Worm (Caenorhabditis elegans): Measurements from ENCODE around the gene npr-39.

Gene npr-39

DNA sequence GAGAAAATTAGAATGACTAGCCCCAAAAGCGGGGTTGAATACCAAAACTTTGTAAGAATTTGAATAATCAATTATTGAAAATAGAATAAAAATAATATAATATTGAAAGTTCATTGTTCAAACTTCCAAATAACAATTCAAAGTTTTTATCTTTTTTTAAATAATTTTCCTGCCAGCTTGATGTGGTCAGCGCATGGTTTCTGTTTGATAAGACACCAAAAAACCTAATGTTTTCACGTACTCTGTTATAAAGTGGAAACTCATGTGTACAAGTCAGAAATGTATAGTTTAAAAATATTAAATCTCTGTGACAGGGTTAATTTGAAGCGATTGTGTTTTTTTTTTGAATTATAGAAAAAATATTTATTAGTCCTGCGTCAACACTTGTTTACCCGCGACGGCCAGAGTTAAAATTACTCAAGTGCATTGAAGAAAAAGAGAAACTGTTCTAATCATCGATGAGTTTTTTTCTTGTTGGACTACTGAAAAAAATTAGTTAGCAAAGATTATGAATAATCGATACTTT, 38.0 kb downstream of the npr-39 start, which contains the start of gene ugt-17:
ugt-17 (minus strand) TSS at position 180 of the 526 bp plus-strand sequence.
- TF ChIP-seq snpc-4 (GFP tag; optimal IDR thresholded peaks at IDR 0.05), result no peak
- TF ChIP-seq snpc-4 (tag; optimal IDR thresholded peaks at IDR 0.05), result peak in 1 of 4 experiments; percentile 8
- peak; percentile 74 for TF ChIP-seq nhr-80 (tag; optimal IDR thresholded peaks at IDR 0.05)
- TF ChIP-seq ama-1 (optimal IDR thresholded peaks at IDR 0.05), result no peak
- TF ChIP-seq ama-1 (GFP tag; optimal IDR thresholded peaks at IDR 0.05), result no peak

DNA sequence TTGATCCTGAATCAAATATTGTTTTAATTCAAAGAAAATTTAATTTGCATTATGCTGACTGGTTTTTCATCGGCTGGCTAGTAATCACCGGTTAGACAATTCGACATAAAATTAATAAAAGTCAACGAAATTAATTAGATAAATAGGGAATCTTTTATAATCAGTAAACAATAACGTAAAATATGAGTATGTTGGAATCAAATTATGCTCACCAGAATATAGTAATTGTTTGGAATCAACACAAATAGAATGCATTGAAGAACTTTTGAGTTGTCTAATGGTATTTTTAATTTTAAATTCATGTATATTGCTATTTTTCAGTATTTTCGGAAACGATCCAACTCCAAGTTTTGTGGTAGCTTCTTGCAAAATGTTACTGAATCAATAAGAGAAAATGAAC, 38.5 kb downstream of the npr-39 start, which contains the start of gene C08B6.2:
C08B6.2 (plus strand) TSS at position 301 of the 400 bp plus-strand sequence.
- TF ChIP-seq Y53F4B.3 (GFP tag; IDR thresholded peaks at IDR 0.05) (no peak), nhr-90 (tag; optimal IDR thresholded peaks at IDR 0.05) (no peak), unc-130 (GFP tag; optimal IDR thresholded peaks at IDR 0.05) (no peak), lin-40 (tag; optimal IDR thresholded peaks at IDR 0.05) (no peak), hmg-1.2 (GFP tag; IDR thresholded peaks at IDR 0.05) (no peak), hlh-12 (tag; optimal IDR thresholded peaks at IDR 0.05) (no peak), nhr-27 (tag; optimal IDR thresholded peaks at IDR 0.05) (no peak), chd-7 (tag; optimal IDR thresholded peaks at IDR 0.05) (no peak), ceh-100 (GFP tag; IDR thresholded peaks at IDR 0.05) (no peak), cebp-1 (GFP tag; IDR thresholded peaks at IDR 0.05) (no peak), cebp-1 (tag; optimal IDR thresholded peaks at IDR 0.05) (no peak), die-1 (tag; optimal IDR thresholded peaks at IDR 0.05) (no peak), egrh-3 (GFP tag; IDR thresholded peaks at IDR 0.05) (no peak), B0261.1 (tag; optimal IDR thresholded peaks at IDR 0.05) (no peak), F37B4.10 (GFP tag; IDR thresholded peaks at IDR 0.05) (no peak)

DNA sequence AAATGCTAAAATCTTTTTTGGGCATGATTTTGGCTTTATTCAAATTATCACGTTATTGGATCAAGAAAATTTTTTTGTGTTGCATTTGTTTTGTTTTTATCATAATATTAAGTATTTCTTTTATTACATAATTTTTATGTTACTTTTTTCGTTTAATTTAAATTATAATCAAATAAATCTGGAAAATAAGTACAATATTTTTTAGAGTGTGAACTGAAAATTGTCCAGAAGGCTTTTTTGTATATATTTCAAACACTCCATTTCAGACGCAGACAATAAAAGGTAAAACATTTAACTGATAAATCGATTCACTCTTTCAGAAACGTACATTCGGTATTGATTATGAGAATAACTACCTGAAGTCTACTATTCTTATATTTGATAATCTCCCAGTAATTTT, 40.4 kb downstream of the npr-39 start, which contains the start of gene C08B6.11:
C08B6.11 (plus strand) TSS at position 301 of the 400 bp plus-strand sequence.
- TF ChIP-seq hmg-20 (GFP tag; IDR thresholded peaks at IDR 0.05) (no peak), madf-3 (GFP tag; IDR thresholded peaks at IDR 0.05) (no peak), hmg-1.2 (GFP tag; IDR thresholded peaks at IDR 0.05) (no peak), mcd-1 (GFP tag; IDR thresholded peaks at IDR 0.05) (no peak), bed-2 (GFP tag; IDR thresholded peaks at IDR 0.05) (no peak), snpc-1.3 (tag; optimal IDR thresholded peaks at IDR 0.05; ENCODE audit: insufficient read depth) (no peak), F22D6.2 (tag; optimal IDR thresholded peaks at IDR 0.05) (no peak), ceh-91 (GFP tag; IDR thresholded peaks at IDR 0.05) (no peak), lir-1 (GFP tag; conservative IDR thresholded peaks at IDR 0.05) (no peak), K12H6.12 (tag; optimal IDR thresholded peaks at IDR 0.05) (no peak), mxl-1 (tag; optimal IDR thresholded peaks at IDR 0.05) (no peak)

DNA sequence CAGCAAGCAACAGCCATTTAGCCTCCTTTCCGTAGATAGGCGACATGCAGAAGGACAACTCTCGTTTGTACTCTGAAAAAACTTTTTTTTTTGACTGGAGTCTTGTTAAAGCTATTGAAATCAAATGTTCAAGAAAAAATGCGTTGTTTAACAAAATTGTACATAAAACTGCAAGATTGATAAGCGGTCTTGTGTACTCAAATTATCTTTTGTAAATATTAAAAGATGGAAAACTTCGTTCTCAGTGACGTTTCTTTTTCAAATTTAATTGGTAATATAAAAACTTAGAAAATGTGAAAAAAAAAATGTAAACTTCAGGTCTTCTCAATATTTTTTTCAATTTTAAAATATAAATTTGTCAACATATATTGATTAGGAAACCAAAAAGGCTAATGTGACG, 44.3 kb downstream of the npr-39 start:
- no peak for TF ChIP-seq lir-1 (GFP tag; conservative IDR thresholded peaks at IDR 0.05)
- no peak for TF ChIP-seq ets-4 (GFP tag; optimal IDR thresholded peaks at IDR 0.05)
- no peak for TF ChIP-seq Y53G8AR.9 (GFP tag; conservative IDR thresholded peaks at IDR 0.05)
- no peak for TF ChIP-seq lsl-1 (GFP tag; optimal IDR thresholded peaks at IDR 0.05)
- TF ChIP-seq dpff-1 (tag; optimal IDR thresholded peaks at IDR 0.05), result no peak
- TF ChIP-seq ceh-100 (GFP tag; IDR thresholded peaks at IDR 0.05), result no peak
- no peak for TF ChIP-seq lag-1 (GFP tag; IDR thresholded peaks at IDR 0.05)
- no peak for TF ChIP-seq cebp-2 (GFP tag; IDR thresholded peaks at IDR 0.05)
- no peak for TF ChIP-seq F33H1.4 (GFP tag; IDR thresholded peaks at IDR 0.05)
- TF ChIP-seq ztf-6 (GFP tag; IDR thresholded peaks at IDR 0.05), result no peak
- TF ChIP-seq nhr-90 (tag; optimal IDR thresholded peaks at IDR 0.05), result no peak
- no peak for TF ChIP-seq let-526 (GFP tag; IDR thresholded peaks at IDR 0.05)
- TF ChIP-seq hmg-20 (GFP tag; IDR thresholded peaks at IDR 0.05), result no peak
- TF ChIP-seq ekl-4 (GFP tag; IDR thresholded peaks at IDR 0.05), result no peak
- no peak for TF ChIP-seq ceh-27 (GFP tag; optimal IDR thresholded peaks at IDR 0.05)
- no peak for TF ChIP-seq K11D2.4 (GFP tag; IDR thresholded peaks at IDR 0.05)
- TF ChIP-seq Y53F4B.3 (GFP tag; IDR thresholded peaks at IDR 0.05), result no peak
- no peak for TF ChIP-seq nfya-2 (GFP tag; IDR thresholded peaks at IDR 0.05)
- no peak for TF ChIP-seq let-607 (tag; optimal IDR thresholded peaks at IDR 0.05)

Data from whole organism, young adult.